Fruit fly (Drosophila melanogaster) whole organism, adult: Measurements from ENCODE around the gene alpha-Est7.

Source experiments
- CG12768 ChIP-seq: fragments of 200-800 bp; sonication (Bioruptor generic); optimal IDR thresholded peaks from 2 replicates; lab custom pipeline; 2017; ENCODE audit warnings: missing biosample characterization, missing genetic modification characterization, mild to moderate bottlenecking, moderate library complexity, missing genetic modification reagents
- CG1620 ChIP-seq: fragments of 200-800 bp; sonication (Bioruptor generic); optimal IDR thresholded peaks from 2 replicates; lab custom pipeline; 2016; ENCODE audit warnings: missing biosample characterization, missing genetic modification characterization
- CG5204 ChIP-seq: fragments of 200-800 bp; sonication (Bioruptor generic); optimal IDR thresholded peaks from 2 replicates; lab custom pipeline; 2016; ENCODE audit warnings: missing biosample characterization, missing genetic modification characterization
- CG7045 ChIP-seq: fragments of 200-800 bp; sonication (Bioruptor generic); optimal IDR thresholded peaks from 2 replicates; lab custom pipeline; 2017; ENCODE audit warnings: missing biosample characterization, mild to moderate bottlenecking, missing genetic modification characterization
- CG7101 ChIP-seq: fragments of 200-800 bp; sonication (Bioruptor generic); optimal IDR thresholded peaks from 2 replicates; lab custom pipeline; 2018; ENCODE audit warnings: missing biosample characterization, mild to moderate bottlenecking, missing genetic modification characterization, moderate library complexity
- Crg-1 ChIP-seq: fragments of 200-800 bp; sonication (Bioruptor generic); optimal IDR thresholded peaks from 2 replicates; lab custom pipeline; 2016; ENCODE audit warnings: missing biosample characterization, missing genetic modification characterization
- kay ChIP-seq: fragments of 200-800 bp; sonication (Bioruptor generic); peaks from one replicate; lab custom pipeline; 2016; ENCODE audit warnings: missing biosample characterization, missing genetic modification characterization, borderline replicate concordance
- pad ChIP-seq: fragments of 200-800 bp; sonication (Bioruptor generic); optimal IDR thresholded peaks from 3 replicates; lab custom pipeline; 2017; ENCODE audit warnings: missing biosample characterization, missing genetic modification characterization, mild to moderate bottlenecking, moderate library complexity, missing genetic modification reagents
- tj ChIP-seq: fragments of 200-800 bp; sonication (Bioruptor generic); optimal IDR thresholded peaks from 3 replicates; lab custom pipeline; 2017; ENCODE audit warnings: missing biosample characterization, mild to moderate bottlenecking, missing genetic modification characterization, moderate library complexity
- toe ChIP-seq: fragments of 200-800 bp; sonication (Bioruptor generic); optimal IDR thresholded peaks from 2 replicates; lab custom pipeline; 2016; ENCODE audit warnings: missing biosample characterization, missing genetic modification characterization

DNA sequence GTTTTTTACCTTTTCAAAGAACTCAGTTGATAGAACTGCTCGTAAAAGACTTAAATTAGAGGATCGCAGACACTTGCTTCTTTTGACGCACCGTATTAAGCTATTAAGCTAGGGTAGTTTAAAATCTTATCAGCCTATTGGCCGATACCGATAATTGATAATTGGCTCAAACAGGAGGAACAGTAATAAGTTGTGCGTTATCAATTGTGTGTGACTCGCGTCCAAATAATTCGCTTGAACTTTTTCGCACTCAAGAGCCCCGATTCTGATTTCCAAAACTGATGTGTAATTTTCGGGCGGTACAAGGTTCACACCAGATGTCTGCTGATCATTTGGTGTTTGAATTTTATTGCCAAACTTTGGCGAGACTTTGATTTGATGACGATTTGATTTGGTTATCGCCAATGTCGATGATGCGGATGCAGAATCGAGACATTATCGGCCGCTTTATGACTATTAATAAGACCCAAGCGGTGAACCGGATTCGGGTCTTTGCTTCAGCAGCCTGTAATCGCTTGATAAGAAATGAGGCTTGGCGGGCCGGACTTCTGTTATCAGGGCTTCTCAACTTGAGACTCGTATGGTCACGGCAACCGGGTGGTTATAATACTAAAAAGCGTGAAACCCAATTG lies 9.2 kb downstream of the alpha-Est7 start:
- TF ChIP-seq CG1620 (GFP tag; lab: Kevin White, UChicago) (no peak), toe (GFP tag; lab: Kevin White, UChicago) (no peak), Crg-1 (GFP tag; lab: Kevin White, UChicago) (no peak), CG7045 (GFP tag; lab: Kevin White, UChicago) (no peak), CG5204 (GFP tag; lab: Kevin White, UChicago) (no peak), CG7101 (no peak), CG12768 (no peak), pad (no peak), kay (GFP tag; lab: Kevin White, UChicago) (peak; percentile 64), tj (no peak)
